Worm (Caenorhabditis elegans): Measurements from ENCODE around the gene spp-10.

DNA sequence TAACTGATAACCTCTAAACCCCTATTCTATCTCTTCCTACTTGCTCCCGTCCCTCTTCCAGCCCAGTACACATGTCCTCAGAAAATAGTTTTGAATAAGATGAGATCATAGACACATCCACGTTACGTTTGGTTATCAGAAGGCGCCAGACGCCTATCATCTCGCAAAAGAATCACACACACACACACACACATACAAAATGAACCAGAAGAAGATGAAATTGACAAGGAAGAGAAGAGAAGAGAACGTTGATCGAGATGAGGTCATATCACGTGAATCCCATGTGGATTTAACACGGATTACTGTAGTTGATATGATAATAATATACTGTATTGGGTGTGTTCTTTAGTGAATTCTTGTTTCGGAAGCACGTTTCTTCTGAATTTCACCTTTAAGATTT, 49.1 kb downstream of the spp-10 start:
- TF ChIP-seq dpl-1 (GFP tag; optimal IDR thresholded peaks at IDR 0.05) (no peak), sdz-12 (GFP tag; optimal IDR thresholded peaks at IDR 0.05) (no peak), fos-1 (tag; optimal IDR thresholded peaks at IDR 0.05) (no peak), pqm-1 (tag; optimal IDR thresholded peaks at IDR 0.05) (no peak), F49E8.2 (tag; optimal IDR thresholded peaks at IDR 0.05; ENCODE audit: borderline replicate concordance) (no peak), nhr-28 (tag; optimal IDR thresholded peaks at IDR 0.05) (peak; percentile 77), ztf-11 (tag; optimal IDR thresholded peaks at IDR 0.05) (no peak), aly-2 (tag; optimal IDR thresholded peaks at IDR 0.05) (no peak), dmd-8 (GFP tag; IDR thresholded peaks at IDR 0.05) (no peak), spr-1 (tag; optimal IDR thresholded peaks at IDR 0.05) (no peak), lin-13 (GFP tag; optimal IDR thresholded peaks at IDR 0.05) (no peak), cey-2 (tag; optimal IDR thresholded peaks at IDR 0.05; ENCODE audit: borderline replicate concordance, insufficient read depth) (no peak), php-3 (GFP tag; IDR thresholded peaks at IDR 0.05) (no peak), ces-1 (GFP tag; optimal IDR thresholded peaks at IDR 0.05) (no peak)
